Worm (Caenorhabditis elegans): ENCODE results near the gene D1025.10.

ce11 chrX:14527559-14527958, 10.9 kb downstream of the D1025.10 start, which contains the start of gene nspc-18:
- TF ChIP-seq hnd-1 (tag; optimal IDR thresholded peaks at IDR 0.05) = no peak
- no peak for TF ChIP-seq ama-1 (optimal IDR thresholded peaks at IDR 0.05)
